Fruit fly (Drosophila melanogaster) whole organism, prepupa: ENCODE results near the gene CG13784.

Source experiments
- Blimp-1 ChIP-seq: fragments of 200-800 bp; sonication (Bioruptor generic); optimal IDR thresholded peaks from 3 replicates; lab custom pipeline; 2017; ENCODE audit warnings: missing biosample characterization, missing genetic modification characterization, mild to moderate bottlenecking, moderate library complexity, missing genetic modification reagents
- CG10631 ChIP-seq: fragments of 200-800 bp; sonication (Bioruptor generic); optimal IDR thresholded peaks from 2 replicates; lab custom pipeline; 2016; ENCODE audit warnings: missing biosample characterization, missing genetic modification characterization
- CG10669 ChIP-seq: fragments of 200-800 bp; sonication (Bioruptor generic); optimal IDR thresholded peaks from 3 replicates; lab custom pipeline; 2018; ENCODE audit warnings: missing biosample characterization, mild to moderate bottlenecking, missing genetic modification characterization, moderate library complexity
- CG11294 ChIP-seq: fragments of 200-800 bp; sonication (Bioruptor generic); IDR thresholded peaks from 2 replicates; pipeline ENCODE4 v1.3.6; 2022; ENCODE audit warnings: missing biosample characterization, missing genetic modification characterization
- CG11902 ChIP-seq: fragments of 200-800 bp; sonication (Bioruptor generic); optimal IDR thresholded peaks from 3 replicates; lab custom pipeline; 2016; ENCODE audit warnings: missing biosample characterization, missing genetic modification characterization
- CG15336 ChIP-seq: fragments of 200-800 bp; sonication (Bioruptor generic); IDR thresholded peaks from 2 replicates; pipeline ENCODE4 v1.3.6; 2022; ENCODE audit warnings: missing biosample characterization, missing genetic modification characterization
- CG1621 ChIP-seq: fragments of 200-800 bp; sonication (Bioruptor generic); optimal IDR thresholded peaks from 3 replicates; lab custom pipeline; 2018; ENCODE audit warnings: missing biosample characterization, mild to moderate bottlenecking, missing genetic modification characterization
- CG32006 ChIP-seq: fragments of 200-800 bp; sonication (Bioruptor generic); optimal IDR thresholded peaks from 3 replicates; lab custom pipeline; 2017; ENCODE audit warnings: missing biosample characterization, mild to moderate bottlenecking, missing genetic modification characterization
- CG34406 ChIP-seq: fragments of 200-800 bp; sonication (Bioruptor generic); optimal IDR thresholded peaks from 3 replicates; lab custom pipeline; 2016; ENCODE audit warnings: missing biosample characterization, missing genetic modification characterization
- CG4318 ChIP-seq: fragments of 200-800 bp; sonication (Bioruptor generic); optimal IDR thresholded peaks from 3 replicates; lab custom pipeline; 2017; ENCODE audit warnings: missing biosample characterization, mild to moderate bottlenecking, missing genetic modification characterization
- CG6163 ChIP-seq: fragments of 200-800 bp; sonication (Bioruptor generic); IDR thresholded peaks from 3 replicates; pipeline ENCODE4 v1.3.6; 2022; ENCODE audit warnings: missing biosample characterization, missing genetic modification characterization
- CG6276 ChIP-seq: fragments of 200-800 bp; sonication (Bioruptor generic); optimal IDR thresholded peaks from 2 replicates; lab custom pipeline; 2017; ENCODE audit warnings: missing biosample characterization, mild to moderate bottlenecking, missing genetic modification characterization
- CG6792 ChIP-seq: fragments of 200-800 bp; sonication (Bioruptor generic); optimal IDR thresholded peaks from 3 replicates; lab custom pipeline; 2016; ENCODE audit warnings: missing biosample characterization, missing genetic modification characterization
- CG6808 ChIP-seq: fragments of 200-800 bp; sonication (Bioruptor generic); optimal IDR thresholded peaks from 3 replicates; lab custom pipeline; 2017; ENCODE audit warnings: missing biosample characterization, missing genetic modification characterization, mild to moderate bottlenecking, moderate library complexity, missing genetic modification reagents
- CG6854 ChIP-seq: fragments of 200-800 bp; sonication (Bioruptor generic); optimal IDR thresholded peaks from 2 replicates; lab custom pipeline; 2017; ENCODE audit warnings: missing biosample characterization, mild to moderate bottlenecking, missing genetic modification characterization
- CG7368 ChIP-seq: fragments of 200-800 bp; sonication (Bioruptor generic); optimal IDR thresholded peaks from 3 replicates; lab custom pipeline; 2016; ENCODE audit warnings: missing biosample characterization, missing genetic modification characterization
- CG8119 ChIP-seq: fragments of 200-800 bp; sonication (Bioruptor generic); IDR thresholded peaks from 3 replicates; pipeline ENCODE4 v1.3.6; 2022; ENCODE audit warnings: missing biosample characterization, missing genetic modification characterization
- CG8632 ChIP-seq: fragments of 200-800 bp; sonication (Bioruptor generic); optimal IDR thresholded peaks from 3 replicates; lab custom pipeline; 2016; ENCODE audit warnings: missing biosample characterization, missing genetic modification characterization
- CG9139 ChIP-seq: fragments of 200-800 bp; sonication (Bioruptor generic); optimal IDR thresholded peaks from 3 replicates; lab custom pipeline; 2017; ENCODE audit warnings: missing biosample characterization, mild to moderate bottlenecking, missing genetic modification characterization
- Eip75B ChIP-seq: fragments of 200-800 bp; sonication (Bioruptor generic); optimal IDR thresholded peaks from 3 replicates; lab custom pipeline; 2016; ENCODE audit warnings: missing biosample characterization, missing genetic modification characterization
- Eip78C ChIP-seq: fragments of 200-800 bp; sonication (Bioruptor generic); peaks from one replicate; lab custom pipeline; 2016; ENCODE audit warnings: missing biosample characterization, missing genetic modification characterization
- Eip93F ChIP-seq: fragments of 200-800 bp; sonication (Bioruptor generic); optimal IDR thresholded peaks from 2 replicates; lab custom pipeline; 2016; ENCODE audit warnings: missing biosample characterization, mild to moderate bottlenecking, missing genetic modification characterization
- Ets21C ChIP-seq: fragments of 200-800 bp; sonication (Bioruptor generic); optimal IDR thresholded peaks from 3 replicates; lab custom pipeline; 2016; ENCODE audit warnings: missing biosample characterization, missing genetic modification characterization
- Ets96B ChIP-seq: fragments of 200-800 bp; optimal IDR thresholded peaks from 2 replicates; lab custom pipeline; 2019; ENCODE audit warnings: missing biosample characterization, mild to moderate bottlenecking, missing genetic modification characterization, moderate library complexity
- Hr38 ChIP-seq: sonication (Bioruptor generic); optimal IDR thresholded peaks from 2 replicates; lab custom pipeline; 2016; ENCODE audit warnings: missing biosample characterization, missing genetic modification characterization
- Hr4 ChIP-seq: fragments of 200-800 bp; sonication (Bioruptor generic); optimal IDR thresholded peaks from 3 replicates; lab custom pipeline; 2016; ENCODE audit warnings: missing biosample characterization, missing genetic modification characterization
- Smox ChIP-seq: fragments of 200-800 bp; sonication (Bioruptor generic); optimal IDR thresholded peaks from 3 replicates; lab custom pipeline; 2016; ENCODE audit warnings: missing biosample characterization, missing genetic modification characterization
- Sox102F ChIP-seq: fragments of 200-800 bp; sonication (Bioruptor generic); optimal IDR thresholded peaks from 2 replicates; lab custom pipeline; 2016; ENCODE audit warnings: missing biosample characterization, mild to moderate bottlenecking, missing genetic modification characterization
- Sox14 ChIP-seq: fragments of 200-800 bp; sonication (Bioruptor generic); optimal IDR thresholded peaks from 3 replicates; lab custom pipeline; 2016; ENCODE audit warnings: missing biosample characterization, missing genetic modification characterization
- Sox15 ChIP-seq: fragments of 200-800 bp; sonication (Bioruptor generic); optimal IDR thresholded peaks from 3 replicates; lab custom pipeline; 2016; ENCODE audit warnings: missing biosample characterization, missing genetic modification characterization
- achi ChIP-seq: fragments of 200-800 bp; sonication (Bioruptor generic); optimal IDR thresholded peaks from 3 replicates; lab custom pipeline; 2016; ENCODE audit warnings: missing biosample characterization, missing genetic modification characterization
- acj6 ChIP-seq: fragments of 200-800 bp; sonication (Bioruptor generic); optimal IDR thresholded peaks from 3 replicates; lab custom pipeline; 2016; ENCODE audit warnings: missing biosample characterization, missing genetic modification characterization
- cyc ChIP-seq: fragments of 200-800 bp; sonication (Bioruptor generic); optimal IDR thresholded peaks from 3 replicates; lab custom pipeline; 2016; ENCODE audit warnings: missing biosample characterization, missing genetic modification characterization
- dac ChIP-seq: fragments of 200-800 bp; sonication (Bioruptor generic); optimal IDR thresholded peaks from 2 replicates; lab custom pipeline; 2017; ENCODE audit warnings: missing biosample characterization, mild to moderate bottlenecking, missing genetic modification characterization
- dsx ChIP-seq: fragments of 200-800 bp; optimal IDR thresholded peaks from 3 replicates; lab custom pipeline; 2019; ENCODE audit warnings: missing biosample characterization, mild to moderate bottlenecking, missing genetic modification characterization, moderate library complexity; ENCODE audit not compliant: poor library complexity, severe bottlenecking
- eg ChIP-seq: fragments of 200-800 bp; sonication (Bioruptor generic); IDR thresholded peaks from 3 replicates; pipeline ENCODE4 v1.3.6; 2022; ENCODE audit warnings: missing biosample characterization, missing genetic modification characterization
- esn ChIP-seq: fragments of 200-800 bp; sonication (Bioruptor generic); optimal IDR thresholded peaks from 2 replicates; lab custom pipeline; 2016; ENCODE audit warnings: missing biosample characterization, mild to moderate bottlenecking, missing genetic modification characterization, moderate library complexity
- fd59A ChIP-seq: fragments of 200-800 bp; sonication (Bioruptor generic); optimal IDR thresholded peaks from 2 replicates; lab custom pipeline; 2017; ENCODE audit warnings: missing biosample characterization, mild to moderate bottlenecking, missing genetic modification characterization, missing genetic modification reagents
- fd85E ChIP-seq: fragments of 200-800 bp; sonication (Bioruptor generic); optimal IDR thresholded peaks from 3 replicates; lab custom pipeline; 2016; ENCODE audit warnings: missing biosample characterization, missing genetic modification characterization
- fkh ChIP-seq: fragments of 200-800 bp; sonication (Bioruptor generic); optimal IDR thresholded peaks from 3 replicates; lab custom pipeline; 2017; ENCODE audit warnings: missing biosample characterization, mild to moderate bottlenecking, missing genetic modification characterization, moderate library complexity
- net ChIP-seq: fragments of 200-800 bp; sonication (Bioruptor generic); optimal IDR thresholded peaks from 3 replicates; lab custom pipeline; 2016; ENCODE audit warnings: missing biosample characterization, missing genetic modification characterization
- pdm3 ChIP-seq: fragments of 200-800 bp; sonication (Bioruptor generic); optimal IDR thresholded peaks from 3 replicates; lab custom pipeline; 2016; ENCODE audit warnings: missing biosample characterization, missing genetic modification characterization
- spab ChIP-seq: fragments of 200-800 bp; sonication (Bioruptor generic); optimal IDR thresholded peaks from 2 replicates; lab custom pipeline; 2017; ENCODE audit warnings: missing biosample characterization, mild to moderate bottlenecking, missing genetic modification characterization, missing genetic modification reagents
- ss ChIP-seq, 2 experiments: fragments of 200-800 bp; sonication (Bioruptor generic); optimal IDR thresholded peaks; 2 replicates in 1 of 2; 3 replicates in 1 of 2; lab custom pipeline; 2017 to 2018; ENCODE audit warnings: mild to moderate bottlenecking in 2 of 2, missing biosample characterization in 2 of 2, missing genetic modification characterization in 2 of 2, moderate library complexity in 1 of 2
- svp ChIP-seq: fragments of 200-800 bp; sonication (Bioruptor generic); peaks from one replicate; lab custom pipeline; 2016; ENCODE audit warnings: missing biosample characterization, missing genetic modification characterization
- topi ChIP-seq: fragments of 200-800 bp; sonication (Bioruptor generic); optimal IDR thresholded peaks from 3 replicates; lab custom pipeline; 2016; ENCODE audit warnings: missing biosample characterization, missing genetic modification characterization
- vri ChIP-seq: fragments of 200-800 bp; sonication (Bioruptor generic); optimal IDR thresholded peaks from 3 replicates; lab custom pipeline; 2016; ENCODE audit warnings: missing biosample characterization, mild to moderate bottlenecking, missing genetic modification characterization

The CG13784 gene

dm6 chr2L:7198618-7199017 lies 21.2 kb downstream of the CG13784 start (continued):
- TF ChIP-seq CG6792 (GFP tag; lab: Kevin White, UChicago) (no peak), Hr4 (no peak), esn (GFP tag; lab: Kevin White, UChicago) (peak; percentile 3), svp (GFP tag; lab: Kevin White, UChicago) (no peak), cyc (GFP tag; lab: Kevin White, UChicago) (no peak), Ets21C (GFP tag; lab: Kevin White, UChicago) (no peak), Eip78C (GFP tag; lab: Kevin White, UChicago) (no peak), CG4318 (GFP tag; lab: Kevin White, UChicago) (no peak), CG10669 (GFP tag; lab: Kevin White, UChicago) (no peak), Hr38 (GFP tag; lab: Kevin White, UChicago) (no peak), Ets96B (tag; lab: Kevin White, UChicago) (no peak), CG8632 (GFP tag; lab: Kevin White, UChicago) (no peak), acj6 (GFP tag; lab: Kevin White, UChicago) (peak; percentile 23), achi (GFP tag; lab: Kevin White, UChicago) (no peak)

dm6 chr2L:7194351-7195037 lies 25.3 kb downstream of the CG13784 start, which contains the start of gene CG4497:
Gene CG4497, minus strand, starts transcription at chr2L:7194588.
- TF ChIP-seq vri (GFP tag; lab: Kevin White, UChicago) (peak; percentile 77), Ets96B (tag; lab: Kevin White, UChicago) (peak; percentile 77), achi (GFP tag; lab: Kevin White, UChicago) (peak; percentile 89), Eip78C (GFP tag; lab: Kevin White, UChicago) (peak; percentile 95), CG6163 (GFP tag; lab: Robert Waterston, UW) (peak; percentile 84), esn (GFP tag; lab: Kevin White, UChicago) (peak; percentile 94), Eip93F (GFP tag; lab: Kevin White, UChicago) (peak; percentile 58), CG6808 (GFP tag; lab: Kevin White, UChicago) (peak; percentile 56), Hr38 (GFP tag; lab: Kevin White, UChicago) (peak; percentile 84), CG6276 (GFP tag; lab: Kevin White, UChicago) (peak; percentile 27), CG8119 (GFP tag; lab: Robert Waterston, UW) (peak; percentile 75), net (GFP tag; lab: Kevin White, UChicago) (peak; percentile 80), cyc (GFP tag; lab: Kevin White, UChicago) (peak; percentile 94), Smox (GFP tag; lab: Kevin White, UChicago) (peak; percentile 84), CG34406 (peak; percentile 82), CG11294 (GFP tag; lab: Robert Waterston, UW) (peak; percentile 85), Blimp-1 (peak; percentile 58), eg (GFP tag; lab: Robert Waterston, UW) (peak; percentile 88), fd85E (GFP tag; lab: Kevin White, UChicago) (peak; percentile 66), dac (GFP tag; lab: Kevin White, UChicago) (peak; percentile 80), CG15336 (GFP tag; lab: Robert Waterston, UW) (peak; percentile 74), CG10631 (peak; percentile 93), pdm3 (peak; percentile 92), fd59A (peak; percentile 67), spab (GFP tag; lab: Kevin White, UChicago) (peak; percentile 30), topi (peak; percentile 91), CG8632 (GFP tag; lab: Kevin White, UChicago) (peak; percentile 67), dsx (GFP tag; lab: Kevin White, UChicago) (peak; percentile 52), Sox14 (peak; percentile 92), ss (GFP tag; optimal IDR thresholded peaks at IDR 0.05; lab: Kevin White, UChicago) (peak; percentile 45 to 80), acj6 (GFP tag; lab: Kevin White, UChicago) (peak; percentile 91), CG1621 (tag; lab: Kevin White, UChicago) (peak; percentile 48), CG9139 (peak; percentile 16), Eip75B (GFP tag; lab: Kevin White, UChicago) (peak; percentile 86), CG6854 (peak; percentile 46), CG4318 (GFP tag; lab: Kevin White, UChicago) (peak; percentile 82), CG6792 (GFP tag; lab: Kevin White, UChicago) (peak; percentile 79), CG32006 (peak; percentile 87), CG7368 (GFP tag; lab: Kevin White, UChicago) (peak; percentile 76), Sox102F (GFP tag; lab: Kevin White, UChicago) (peak; percentile 84), CG11902 (peak; percentile 89), fkh (peak; percentile 36), Sox15 (GFP tag; lab: Kevin White, UChicago) (peak; percentile 93)
